Fruit fly (Drosophila melanogaster) Kc167 (cell line): ENCODE results near the gene Meltrin.

Experiments used
- Myc ChIP-seq: fragments of >200 bp; optimal IDR thresholded peaks from 2 replicates; lab custom pipeline; 2017; ENCODE audit warnings: missing external identifiers
- Sin3A ChIP-seq: fragments of >200 bp; optimal IDR thresholded peaks from 2 replicates; lab custom pipeline; 2018; ENCODE audit warnings: missing external identifiers
- h ChIP-seq: fragments of >200 bp; optimal IDR thresholded peaks from 3 replicates; lab custom pipeline; 2018; ENCODE audit warnings: missing external identifiers
- insv ChIP-seq: fragments of >200 bp; optimal IDR thresholded peaks from 3 replicates; lab custom pipeline; 2018; ENCODE audit warnings: missing external identifiers
- psq ChIP-seq: fragments of >200 bp; optimal IDR thresholded peaks from 2 replicates; lab custom pipeline; 2017; ENCODE audit warnings: missing external identifiers
- ttk ChIP-seq: sonication (Bioruptor generic); optimal IDR thresholded peaks from 2 replicates; lab custom pipeline; 2017; ENCODE audit warnings: missing external identifiers

Meltrin gene

DNA sequence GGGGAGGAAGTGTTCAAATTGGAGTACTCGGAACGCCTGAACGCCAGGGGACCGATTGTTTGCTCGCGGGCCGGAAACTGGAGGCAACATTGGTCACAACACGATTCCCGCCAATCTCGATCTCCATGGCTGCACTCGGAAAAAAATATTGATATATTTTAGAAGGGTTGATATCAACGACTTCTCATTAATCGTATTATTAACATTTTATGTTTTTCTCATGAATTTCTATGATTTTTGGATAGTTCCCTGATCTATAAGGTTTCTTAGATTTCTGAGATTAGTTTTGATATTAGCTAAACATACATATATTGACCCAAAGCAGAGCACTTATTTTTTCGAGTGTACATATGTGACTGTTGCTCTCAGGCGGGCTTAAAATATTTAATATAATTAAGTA lies 65.2 kb downstream of the Meltrin start:
- TF ChIP-seq Myc (lab: Kevin White, UChicago) (no peak), insv (lab: Kevin White, UChicago) (no peak), psq (lab: Kevin White, UChicago) (no peak)

DNA sequence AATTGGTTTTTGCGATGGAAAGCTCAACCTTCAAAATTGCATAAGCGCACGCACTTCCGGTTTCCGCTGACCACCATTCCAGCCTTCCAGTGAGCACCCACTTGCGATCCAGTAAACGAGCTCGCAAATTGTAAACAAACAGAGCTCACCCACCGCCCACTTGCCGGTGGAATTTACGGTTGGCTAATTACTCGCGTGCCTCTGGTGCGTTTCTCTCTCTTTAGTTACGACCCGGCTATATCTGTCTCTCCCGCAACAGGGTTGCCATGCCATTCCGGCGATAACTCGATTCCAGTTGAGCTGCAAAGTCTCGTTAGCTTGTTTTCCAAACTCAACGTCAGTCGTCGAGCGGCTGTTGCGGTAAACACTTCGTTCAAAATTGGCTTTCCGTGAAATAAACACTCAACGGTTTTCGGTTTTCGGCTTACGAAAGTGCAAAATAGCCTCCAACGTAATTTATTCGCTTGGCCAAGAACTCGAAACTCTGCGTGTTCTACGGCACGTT lies 66.9 kb downstream of the Meltrin start, which contains the start of gene Cad88C:
Cad88C (plus strand) TSS at position 360 of the 505 bp plus-strand sequence.
- TF ChIP-seq insv (lab: Kevin White, UChicago) (no peak), ttk (lab: Kevin White, UChicago) (no peak), h (lab: Kevin White, UChicago) (no peak)

DNA sequence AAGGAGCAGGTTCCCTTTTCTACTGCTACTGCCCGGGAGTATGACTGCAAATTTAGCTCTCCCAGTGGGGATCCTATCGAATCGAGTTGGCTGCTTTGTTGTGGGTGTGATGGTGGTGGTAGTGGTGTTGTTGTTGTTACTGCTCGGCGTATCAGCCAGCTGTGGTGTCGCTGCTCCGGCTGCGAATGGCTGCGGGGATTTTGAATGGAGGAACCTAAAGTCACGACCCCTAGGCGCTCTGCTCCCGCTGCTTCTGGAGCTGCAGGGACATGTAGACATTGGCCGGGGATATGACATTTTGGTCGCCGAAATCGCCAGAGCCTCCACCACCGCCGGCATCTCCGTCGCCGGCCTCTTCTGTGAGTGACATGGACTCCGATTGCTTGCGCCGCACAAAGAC lies 70.3 kb downstream of the Meltrin start:
- TF ChIP-seq insv (lab: Kevin White, UChicago), result no peak
- no peak for TF ChIP-seq Myc (lab: Kevin White, UChicago)
- TF ChIP-seq ttk (lab: Kevin White, UChicago), result no peak
- no peak for TF ChIP-seq psq (lab: Kevin White, UChicago)
- TF ChIP-seq Sin3A (lab: Kevin White, UChicago), result no peak
- no peak for TF ChIP-seq h (lab: Kevin White, UChicago)

DNA sequence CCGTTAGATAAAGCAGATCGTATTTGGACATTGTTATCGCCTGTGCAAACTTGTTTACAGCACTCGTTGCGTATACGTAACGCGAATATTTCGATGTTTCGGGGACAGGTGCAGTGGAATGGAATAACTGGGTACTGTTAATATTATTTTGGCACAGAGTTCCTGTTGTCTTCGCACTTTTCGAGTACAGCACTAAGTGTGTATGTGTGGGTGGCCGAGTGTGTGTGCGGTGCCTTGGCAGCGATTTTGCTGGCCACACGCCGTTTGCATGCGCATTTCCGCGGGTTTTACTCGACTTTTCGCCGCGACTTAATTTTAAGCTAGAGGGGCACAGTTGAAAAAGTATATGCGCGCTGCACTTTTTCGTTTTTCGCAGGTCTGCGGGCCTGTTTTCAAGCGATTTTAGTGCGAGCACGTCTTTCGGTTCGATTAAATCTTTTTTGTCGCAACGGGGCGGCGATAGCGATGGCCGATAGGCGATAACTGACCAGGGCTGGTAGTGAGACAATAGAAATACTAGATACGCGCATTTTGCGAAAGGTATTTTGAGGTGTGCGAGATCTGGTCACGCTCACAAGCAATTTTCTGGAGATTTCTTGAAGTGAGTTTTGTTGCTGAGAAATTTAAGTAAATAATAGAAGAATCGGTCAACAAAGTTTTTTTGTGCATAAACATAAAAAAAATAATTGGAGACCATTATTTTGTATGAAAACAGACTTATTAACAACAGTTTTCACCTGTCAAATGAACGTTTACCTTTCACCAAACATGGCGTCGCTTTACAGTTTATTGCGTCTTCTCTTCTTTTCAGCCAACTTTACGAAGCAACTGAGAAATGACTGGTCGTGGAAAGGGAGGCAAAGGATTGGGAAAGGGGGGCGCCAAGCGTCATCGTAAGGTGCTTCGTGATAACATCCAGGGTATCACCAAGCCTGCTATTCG lies 71.6 kb downstream of the Meltrin start, which contains the start of the genes put and His4r:
put (minus strand) TSS at position 489 of the 942 bp plus-strand sequence.
His4r (plus strand) TSS at position 541 of the 942 bp plus-strand sequence.
- TF ChIP-seq ttk (lab: Kevin White, UChicago), result no peak
- TF ChIP-seq insv (lab: Kevin White, UChicago), result no peak
- no peak for TF ChIP-seq Myc (lab: Kevin White, UChicago)
- no peak for TF ChIP-seq Sin3A (lab: Kevin White, UChicago)
- TF ChIP-seq h (lab: Kevin White, UChicago), result no peak
- TF ChIP-seq psq (lab: Kevin White, UChicago), result no peak

DNA sequence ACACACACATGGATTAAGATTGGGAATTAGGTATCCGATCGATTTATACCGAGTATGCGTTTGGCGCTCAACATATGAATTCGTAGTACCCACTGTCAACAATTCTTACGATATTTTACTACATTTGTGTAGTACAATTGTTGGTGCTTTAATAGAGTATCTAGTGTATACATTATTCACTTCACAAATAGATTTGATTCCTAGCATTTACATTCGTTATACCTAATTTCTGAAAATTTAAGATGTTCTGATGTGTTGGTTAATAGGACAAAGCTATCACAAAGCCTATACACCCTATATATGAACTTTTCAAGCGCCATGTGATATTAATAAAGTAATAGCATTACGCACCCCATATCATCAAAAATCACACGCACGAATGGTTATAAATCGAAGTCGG lies 72.4 kb downstream of the Meltrin start:
- TF ChIP-seq psq (lab: Kevin White, UChicago), result no peak
- no peak for TF ChIP-seq Myc (lab: Kevin White, UChicago)
- no peak for TF ChIP-seq insv (lab: Kevin White, UChicago)
- TF ChIP-seq h (lab: Kevin White, UChicago), result no peak
- TF ChIP-seq Sin3A (lab: Kevin White, UChicago), result no peak
- no peak for TF ChIP-seq ttk (lab: Kevin White, UChicago)

DNA sequence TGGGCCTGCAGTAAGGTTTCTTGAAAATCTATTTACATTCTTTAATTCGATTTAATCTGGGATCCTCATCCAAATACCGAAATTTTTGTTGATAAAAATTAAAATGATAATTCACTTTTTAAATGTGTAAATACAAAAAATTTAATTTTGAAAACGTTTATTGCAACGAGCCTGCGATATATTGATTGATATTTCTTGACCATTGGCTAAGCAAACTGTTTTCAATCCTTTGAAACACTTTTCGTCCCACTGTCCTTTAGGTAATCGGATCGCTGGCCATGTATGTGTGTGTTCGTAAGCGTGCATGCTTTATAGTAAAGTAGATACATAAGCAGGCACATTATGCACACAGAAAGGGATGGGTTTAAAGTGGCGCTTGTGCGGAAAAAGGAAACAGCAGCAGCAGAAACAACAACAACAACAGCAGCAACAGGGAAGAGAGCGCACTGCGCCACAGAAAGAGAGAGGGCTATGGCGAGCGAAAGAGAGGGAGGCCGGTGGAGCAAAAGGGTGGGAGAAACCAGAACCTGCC lies 72.9 kb downstream of the Meltrin start:
- TF ChIP-seq h (lab: Kevin White, UChicago) (no peak), Sin3A (lab: Kevin White, UChicago) (no peak), insv (lab: Kevin White, UChicago) (no peak), ttk (lab: Kevin White, UChicago) (no peak), psq (lab: Kevin White, UChicago) (no peak), Myc (lab: Kevin White, UChicago) (no peak)

DNA sequence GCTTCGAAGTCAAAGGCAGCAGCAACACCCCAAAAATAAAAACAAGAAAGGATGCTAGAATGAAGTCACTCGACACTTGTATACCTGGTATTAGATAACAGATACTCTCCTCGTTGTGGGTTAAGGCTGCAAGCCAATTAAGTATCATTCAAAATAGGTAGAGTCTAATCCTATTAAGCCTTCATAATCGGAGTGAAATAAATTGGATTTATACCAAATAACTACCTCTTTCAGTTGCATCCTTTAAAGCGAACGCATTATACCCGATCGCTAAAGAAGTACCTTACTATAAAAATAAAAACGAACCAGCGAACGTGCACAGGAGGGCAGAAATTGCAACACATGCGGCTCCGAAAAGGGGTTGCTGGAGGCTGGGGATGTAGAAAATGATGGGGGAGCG lies 74.5 kb downstream of the Meltrin start:
- no peak for TF ChIP-seq insv (lab: Kevin White, UChicago)
- TF ChIP-seq Myc (lab: Kevin White, UChicago), result no peak
- no peak for TF ChIP-seq Sin3A (lab: Kevin White, UChicago)
- TF ChIP-seq ttk (lab: Kevin White, UChicago), result no peak
- TF ChIP-seq h (lab: Kevin White, UChicago), result no peak
- no peak for TF ChIP-seq psq (lab: Kevin White, UChicago)
